Worm (Caenorhabditis elegans): Measurements from ENCODE around the gene R04D3.3.

R04D3.3 gene

DNA sequence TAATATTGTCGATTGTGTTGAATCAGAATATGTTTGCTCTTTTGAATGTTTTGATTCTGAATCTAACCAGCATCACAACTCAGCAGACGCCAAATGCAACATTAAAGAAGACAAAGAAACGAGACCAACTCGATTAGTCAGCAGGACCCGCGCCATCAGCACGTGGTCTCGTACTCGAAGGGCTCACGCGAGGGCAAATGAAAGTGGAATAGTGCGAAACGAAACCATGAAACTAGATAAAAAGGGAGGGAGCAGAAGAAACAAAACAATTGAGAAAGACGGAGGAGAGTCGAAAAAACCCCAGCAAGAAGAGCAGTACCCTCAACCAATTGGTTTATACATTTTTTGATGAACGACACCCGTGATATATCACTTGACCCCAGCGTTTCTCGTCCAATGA is 46.6 kb upstream of the R04D3.3 start (continued):
- no peak for TF ChIP-seq F16B12.6 (tag; optimal IDR thresholded peaks at IDR 0.05)
- peak; percentile 84 for TF ChIP-seq nhr-71 (tag; optimal IDR thresholded peaks at IDR 0.05)
- TF ChIP-seq efl-1 (optimal IDR thresholded peaks at IDR 0.05), result peak in 1 of 2 experiments; percentile 0
- TF ChIP-seq efl-1 (GFP tag; optimal IDR thresholded peaks at IDR 0.05 in 1 of 2), result peak in 1 of 2 experiments; percentile 19
- no peak for TF ChIP-seq aha-1 (tag; optimal IDR thresholded peaks at IDR 0.05)
- TF ChIP-seq pag-3 (tag; optimal IDR thresholded peaks at IDR 0.05; ENCODE audit: borderline replicate concordance, insufficient read depth), result no peak
- no peak for TF ChIP-seq ceh-63 (GFP tag; optimal IDR thresholded peaks at IDR 0.05)
- TF ChIP-seq tbx-2 (tag; optimal IDR thresholded peaks at IDR 0.05), result peak; percentile 47
- no peak for TF ChIP-seq ama-1 (optimal IDR thresholded peaks at IDR 0.05)
- TF ChIP-seq efl-3 (GFP tag; optimal IDR thresholded peaks at IDR 0.05), result no peak
- TF ChIP-seq nhr-12 (tag; optimal IDR thresholded peaks at IDR 0.05), result no peak
- no peak for TF ChIP-seq C04F5.9 (tag; optimal IDR thresholded peaks at IDR 0.05)
- TF ChIP-seq nhr-76 (tag; optimal IDR thresholded peaks at IDR 0.05), result no peak

DNA sequence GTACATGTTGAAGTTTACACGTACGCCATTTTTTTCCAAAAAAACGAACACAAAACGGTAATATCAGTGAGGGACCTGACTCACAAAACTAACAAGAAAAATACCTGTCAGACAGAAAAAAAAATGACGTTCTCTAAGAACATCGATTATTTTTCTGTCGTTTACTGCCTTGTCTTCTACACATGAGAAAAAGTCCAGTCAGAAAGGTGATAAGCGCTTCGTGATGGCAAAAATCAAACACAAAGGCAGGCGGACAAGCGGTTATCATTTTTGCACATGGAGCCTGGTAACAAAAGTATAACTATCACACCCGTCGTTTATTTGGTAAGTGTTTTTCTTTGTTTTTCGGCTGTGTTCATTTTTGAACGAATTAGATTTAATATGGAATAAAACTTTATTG is 43.4 kb upstream of the R04D3.3 start, which contains the start of gene F46G10.4:
TSS of gene F46G10.4 (plus strand) at position 212 of the 400 bp plus-strand sequence.
- TF ChIP-seq nhr-20 (tag; optimal IDR thresholded peaks at IDR 0.05) (no peak), elt-2 (tag; optimal IDR thresholded peaks at IDR 0.05) (peak; percentile 23)

DNA sequence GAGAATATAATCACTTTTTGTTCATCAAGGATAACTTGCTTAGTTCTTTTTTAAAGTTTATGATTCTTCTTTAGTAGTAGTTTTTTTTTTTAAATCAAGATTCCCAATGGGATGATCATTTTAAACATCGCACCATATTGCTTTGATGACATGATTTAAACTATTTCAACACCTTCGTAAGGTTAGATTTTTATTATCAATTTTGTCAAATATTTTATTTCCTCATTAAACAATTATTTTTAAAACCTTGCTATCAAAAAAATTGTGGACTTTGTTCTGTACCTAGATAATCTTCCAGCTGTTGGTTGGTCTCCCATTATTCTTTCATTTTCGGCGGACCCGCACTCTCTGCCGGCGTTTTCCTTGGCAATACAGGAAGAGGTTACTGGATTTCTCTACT is 41.0 kb upstream of the R04D3.3 start, which contains the start of gene sir-2.3:
TSS of gene sir-2.3 (plus strand) at position 301 of the 400 bp plus-strand sequence.
- no peak for TF ChIP-seq grh-1 (GFP tag; IDR thresholded peaks at IDR 0.05)
- no peak for TF ChIP-seq ama-1 (optimal IDR thresholded peaks at IDR 0.05)
- no peak for TF ChIP-seq unc-62 (GFP tag; optimal IDR thresholded peaks at IDR 0.05)
- TF ChIP-seq tlp-1 (tag; optimal IDR thresholded peaks at IDR 0.05), result no peak
- no peak for TF ChIP-seq swsn-7 (tag; optimal IDR thresholded peaks at IDR 0.05)
- TF ChIP-seq nhr-77 (tag; optimal IDR thresholded peaks at IDR 0.05), result no peak
- TF ChIP-seq F16B12.6 (tag; optimal IDR thresholded peaks at IDR 0.05), result no peak
- TF ChIP-seq dpl-1 (GFP tag; optimal IDR thresholded peaks at IDR 0.05), result no peak
- no peak for TF ChIP-seq lsy-2 (tag; optimal IDR thresholded peaks at IDR 0.05)
- TF ChIP-seq nhr-12 (tag; optimal IDR thresholded peaks at IDR 0.05), result no peak
- TF ChIP-seq nhr-84 (tag; optimal IDR thresholded peaks at IDR 0.05), result no peak
- no peak for TF ChIP-seq snu-23 (GFP tag; optimal IDR thresholded peaks at IDR 0.05)
- no peak for TF ChIP-seq C34B4.2 (tag; optimal IDR thresholded peaks at IDR 0.05)

DNA sequence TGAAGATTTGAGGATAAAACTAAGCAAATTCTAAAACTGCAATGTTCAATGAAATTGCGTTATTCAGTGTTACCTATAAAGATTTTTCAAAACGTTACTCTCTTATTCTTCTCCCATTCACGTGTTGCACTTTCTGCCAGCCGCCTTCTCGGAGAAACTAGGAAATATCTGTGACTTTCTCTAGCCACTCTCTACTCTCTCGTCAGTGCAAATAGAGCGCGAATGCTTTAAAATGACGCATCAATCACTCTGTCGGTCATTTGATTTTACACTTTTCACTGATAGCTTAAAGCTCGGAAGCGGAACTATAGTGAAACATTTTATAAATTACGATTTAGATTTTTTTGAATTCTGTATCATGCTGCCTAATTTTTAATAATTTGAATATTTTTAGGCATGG is 38.4 kb upstream of the R04D3.3 start:
- TF ChIP-seq jun-1 (tag; optimal IDR thresholded peaks at IDR 0.05), result peak; percentile 74
- peak in 1 of 2 experiments; percentile 94 for TF ChIP-seq mdl-1 (tag; optimal IDR thresholded peaks at IDR 0.05)
- no peak for TF ChIP-seq nhr-11 (tag; optimal IDR thresholded peaks at IDR 0.05)
- peak; percentile 19 for TF ChIP-seq nhr-237 (tag; optimal IDR thresholded peaks at IDR 0.05)
- TF ChIP-seq dpl-1 (GFP tag; optimal IDR thresholded peaks at IDR 0.05), result peak; percentile 50 to 64 (median 59)
- no peak for TF ChIP-seq zip-4 (GFP tag; optimal IDR thresholded peaks at IDR 0.05)
- no peak for TF ChIP-seq fkh-10 (GFP tag; optimal IDR thresholded peaks at IDR 0.05)
- TF ChIP-seq nhr-20 (tag; optimal IDR thresholded peaks at IDR 0.05), result peak; percentile 93
- TF ChIP-seq nhr-47 (tag; optimal IDR thresholded peaks at IDR 0.05), result peak; percentile 75
- peak; percentile 14; the same call in 1 of the 2 replicates for TF ChIP-seq isw-1 (GFP tag; IDR thresholded peaks at IDR 0.05)
- peak; percentile 36 for TF ChIP-seq dsc-1 (tag; optimal IDR thresholded peaks at IDR 0.05)
- peak; percentile 57 for TF ChIP-seq lin-15B (tag; optimal IDR thresholded peaks at IDR 0.05)
- peak; percentile 64 for TF ChIP-seq unc-62 (GFP tag; optimal IDR thresholded peaks at IDR 0.05)
- no peak for TF ChIP-seq efl-3 (GFP tag; optimal IDR thresholded peaks at IDR 0.05)
- no peak for TF ChIP-seq aha-1 (tag; optimal IDR thresholded peaks at IDR 0.05)
- TF ChIP-seq ceh-88 (GFP tag; IDR thresholded peaks at IDR 0.05), result no peak
- peak; percentile 32 to 78 (median 52) for TF ChIP-seq ceh-82 (tag; optimal IDR thresholded peaks at IDR 0.05)
- TF ChIP-seq alr-1 (tag; optimal IDR thresholded peaks at IDR 0.05; ENCODE audit: borderline replicate concordance), result no peak
- TF ChIP-seq xbp-1 (tag; optimal IDR thresholded peaks at IDR 0.05), result peak; percentile 76
- no peak for TF ChIP-seq hlh-4 (tag; optimal IDR thresholded peaks at IDR 0.05)
- no peak for TF ChIP-seq nhr-76 (tag; optimal IDR thresholded peaks at IDR 0.05)
- TF ChIP-seq lin-13 (GFP tag; optimal IDR thresholded peaks at IDR 0.05), result peak; percentile 78
- TF ChIP-seq mef-2 (tag; optimal IDR thresholded peaks at IDR 0.05), result peak; percentile 47
- TF ChIP-seq rnt-1 (tag; optimal IDR thresholded peaks at IDR 0.05), result peak; percentile 89
- TF ChIP-seq efl-1 (optimal IDR thresholded peaks at IDR 0.05), result peak; percentile 58 to 67
- peak; percentile 49 to 73 for TF ChIP-seq efl-1 (GFP tag; optimal IDR thresholded peaks at IDR 0.05 in 1 of 2)
- TF ChIP-seq unc-86 (tag; optimal IDR thresholded peaks at IDR 0.05), result no peak
- no peak for TF ChIP-seq grh-1 (GFP tag; IDR thresholded peaks at IDR 0.05)
- TF ChIP-seq ceh-8 (GFP tag; optimal IDR thresholded peaks at IDR 0.05), result no peak
- no peak for TF ChIP-seq pax-3 (tag; optimal IDR thresholded peaks at IDR 0.05)
- TF ChIP-seq fkh-4 (tag; optimal IDR thresholded peaks at IDR 0.05; ENCODE audit: borderline replicate concordance), result no peak
